Worm (Caenorhabditis elegans) whole organism, L2 larva: ENCODE data around the gene Y66D12A.24.
A peak's percentile ranks its signal among the peaks of the same experiment; 100 is the strongest.

Experiments
- C34F6.9 ChIP-seq: fragments of 150-350 bp; optimal IDR thresholded peaks from 2 replicates; lab custom pipeline; 2014; ENCODE audit warnings: missing biosample characterization, missing genetic modification characterization
- F13H6.1 ChIP-seq: sonication (generic microtip); optimal IDR thresholded peaks from 2 replicates; lab custom pipeline; 2016; ENCODE audit warnings: missing genetic modification characterization, missing compliant biosample characterization
- R02D3.7 ChIP-seq: fragments of 150-350 bp; optimal IDR thresholded peaks from 2 replicates; lab custom pipeline; 2014; ENCODE audit warnings: missing biosample characterization, missing genetic modification characterization
- Y55F3AM.14 ChIP-seq: fragments of 200-800 bp; sonication (Bioruptor generic); optimal IDR thresholded peaks from 2 replicates; lab custom pipeline; 2018; ENCODE audit warnings: mild to moderate bottlenecking, missing genetic modification characterization, missing compliant biosample characterization
- ZK546.5 ChIP-seq: sonication (generic microtip); optimal IDR thresholded peaks from 2 replicates; lab custom pipeline; 2017; ENCODE audit warnings: missing biosample characterization, missing genetic modification characterization
- alr-1 ChIP-seq: fragments of 150-350 bp; optimal IDR thresholded peaks from 2 replicates; lab custom pipeline; 2014; ENCODE audit warnings: missing biosample characterization, missing genetic modification characterization
- ama-1 ChIP-seq: fragments of 150-350 bp; optimal IDR thresholded peaks from 2 replicates; lab custom pipeline; 2018; ENCODE audit warnings: inconsistent platforms
- blmp-1 ChIP-seq: sonication (generic microtip); optimal IDR thresholded peaks from 2 replicates; lab custom pipeline; 2017; ENCODE audit warnings: missing genetic modification characterization, mild to moderate bottlenecking, missing compliant biosample characterization, antibody characterized with exemption, moderate library complexity; ENCODE audit not compliant: insufficient read depth
- crh-2 ChIP-seq: sonication (generic microtip); optimal IDR thresholded peaks from 2 replicates; lab custom pipeline; 2017; ENCODE audit warnings: missing biosample characterization, missing genetic modification characterization
- egl-27 ChIP-seq: sonication (generic microtip); optimal IDR thresholded peaks from 3 replicates; lab custom pipeline; 2017; ENCODE audit warnings: missing biosample characterization, missing genetic modification reagents, missing genetic modification characterization
- elt-1 ChIP-seq: fragments of 150-350 bp; optimal IDR thresholded peaks from 2 replicates; lab custom pipeline; 2014; ENCODE audit warnings: missing biosample characterization, missing genetic modification characterization
- gmeb-1 ChIP-seq: fragments of 150-350 bp; optimal IDR thresholded peaks from 2 replicates; lab custom pipeline; 2014; ENCODE audit warnings: missing biosample characterization, missing genetic modification characterization
- lin-11 ChIP-seq: fragments of 150-350 bp; sonication (generic microtip); optimal IDR thresholded peaks from 2 replicates; lab custom pipeline; 2014; ENCODE audit warnings: missing biosample characterization, missing genetic modification characterization, inconsistent platforms, mixed read lengths
- lin-13 ChIP-seq: fragments of 150-350 bp; optimal IDR thresholded peaks from 2 replicates; lab custom pipeline; 2014; ENCODE audit warnings: missing biosample characterization, missing genetic modification reagents, missing genetic modification characterization
- lsy-2 ChIP-seq, 2 experiments: fragments of 150-350 bp in 1 of 2; sonication (generic microtip) in 1 of 2; optimal IDR thresholded peaks; 2 replicates each; lab custom pipeline; 2014 to 2017; ENCODE audit warnings: missing biosample characterization in 2 of 2, missing genetic modification characterization in 2 of 2
- mbf-1 ChIP-seq: sonication (generic microtip); optimal IDR thresholded peaks from 2 replicates; lab custom pipeline; 2017; ENCODE audit warnings: missing biosample characterization, missing genetic modification characterization
- mdl-1 ChIP-seq, 2 experiments: fragments of 150-350 bp in 1 of 2; sonication (generic microtip) in 1 of 2; optimal IDR thresholded peaks; 2 replicates each; lab custom pipeline; 2017; ENCODE audit warnings: missing biosample characterization in 2 of 2, missing genetic modification characterization in 2 of 2
- nhr-10 ChIP-seq: sonication (generic microtip); optimal IDR thresholded peaks from 2 replicates; lab custom pipeline; 2017; ENCODE audit warnings: missing biosample characterization, missing genetic modification characterization
- nhr-11 ChIP-seq: fragments of 150-350 bp; optimal IDR thresholded peaks from 2 replicates; lab custom pipeline; 2014; ENCODE audit warnings: missing biosample characterization, missing genetic modification characterization
- nhr-12 ChIP-seq: fragments of 150-350 bp; optimal IDR thresholded peaks from 2 replicates; lab custom pipeline; 2014; ENCODE audit warnings: missing biosample characterization, missing genetic modification characterization
- nhr-129 ChIP-seq: fragments of 150-350 bp; optimal IDR thresholded peaks from 2 replicates; lab custom pipeline; 2014; ENCODE audit warnings: missing biosample characterization, missing genetic modification characterization
- nhr-21 ChIP-seq: fragments of 150-350 bp; optimal IDR thresholded peaks from 2 replicates; lab custom pipeline; 2014; ENCODE audit warnings: missing biosample characterization, missing genetic modification characterization
- nhr-6 ChIP-seq: fragments of 150-350 bp; optimal IDR thresholded peaks from 2 replicates; lab custom pipeline; 2014; ENCODE audit warnings: missing biosample characterization, missing genetic modification characterization
- nhr-77 ChIP-seq: fragments of 150-350 bp; optimal IDR thresholded peaks from 2 replicates; lab custom pipeline; 2014; ENCODE audit warnings: missing biosample characterization, missing genetic modification characterization
- peb-1 ChIP-seq: fragments of 150-350 bp; optimal IDR thresholded peaks from 2 replicates; lab custom pipeline; 2014; ENCODE audit warnings: missing biosample characterization, missing genetic modification characterization
- sem-4 ChIP-seq: fragments of 150-350 bp; optimal IDR thresholded peaks from 2 replicates; lab custom pipeline; 2014; ENCODE audit warnings: missing biosample characterization, missing genetic modification reagents, missing genetic modification characterization
- skn-1 ChIP-seq: sonication (generic microtip); optimal IDR thresholded peaks from 2 replicates; lab custom pipeline; 2017; ENCODE audit warnings: missing biosample characterization, missing genetic modification characterization
- sma-3 ChIP-seq: sonication (generic microtip); optimal IDR thresholded peaks from 2 replicates; lab custom pipeline; 2016; ENCODE audit warnings: missing genetic modification reagents, missing genetic modification characterization, missing compliant biosample characterization
- snpc-4 ChIP-seq: fragments of 150-350 bp; optimal IDR thresholded peaks from 2 replicates; lab custom pipeline; 2014; ENCODE audit warnings: missing biosample characterization, missing genetic modification characterization
- unc-39 ChIP-seq: fragments of 150-350 bp; optimal IDR thresholded peaks from 2 replicates; lab custom pipeline; 2014; ENCODE audit warnings: missing biosample characterization, missing genetic modification characterization
- unc-55 ChIP-seq: fragments of 150-350 bp; sonication (generic microtip); optimal IDR thresholded peaks from 3 replicates; lab custom pipeline; 2014; ENCODE audit warnings: missing biosample characterization, missing genetic modification reagents, missing genetic modification characterization
- unc-62 ChIP-seq: fragments of 150-350 bp; optimal IDR thresholded peaks from 2 replicates; lab custom pipeline; 2014; ENCODE audit warnings: missing biosample characterization, missing genetic modification reagents, missing genetic modification characterization
- zag-1 ChIP-seq: fragments of 150-350 bp; optimal IDR thresholded peaks from 2 replicates; lab custom pipeline; 2014; ENCODE audit warnings: missing biosample characterization, missing genetic modification characterization
- ztf-1 ChIP-seq: fragments of 200-800 bp; sonication (Bioruptor generic); conservative IDR thresholded peaks from 2 replicates; pipeline ENCODE4 v1.3.6; 2022; ENCODE audit warnings: missing genetic modification characterization, missing compliant biosample characterization
- ztf-4 ChIP-seq: fragments of 150-350 bp; optimal IDR thresholded peaks from 2 replicates; lab custom pipeline; 2014; ENCODE audit warnings: missing biosample characterization, missing genetic modification characterization

Y66D12A.24 gene

ce11 chrIII:11490221-11490620 is 6.4 kb upstream of the Y66D12A.24 start:
- TF ChIP-seq sma-3 (GFP tag; lab: Kevin White, UChicago), result no peak
- TF ChIP-seq elt-1 (tag; lab: Kevin White, UChicago), result no peak

ce11 chrIII:11492489-11492888 is 4.2 kb upstream of the Y66D12A.24 start:
- TF ChIP-seq skn-1 (tag; lab: Kevin White, UChicago) (no peak), ama-1 (lab: Kevin White, UChicago) (no peak), egl-27 (tag; lab: Kevin White, UChicago) (no peak), peb-1 (no peak), crh-2 (tag; lab: Kevin White, UChicago) (no peak), ztf-1 (GFP tag; lab: Robert Waterston, UW) (no peak), unc-62 (GFP tag; lab: Kevin White, UChicago) (no peak), elt-1 (tag; lab: Kevin White, UChicago) (no peak), nhr-129 (tag; lab: Kevin White, UChicago) (no peak), snpc-4 (tag; lab: Kevin White, UChicago) (no peak), mbf-1 (tag; lab: Kevin White, UChicago) (no peak), alr-1 (no peak), sem-4 (tag; lab: Kevin White, UChicago) (no peak), lin-13 (GFP tag; lab: Kevin White, UChicago) (no peak), mdl-1 (tag; optimal IDR thresholded peaks at IDR 0.05; lab: Kevin White, UChicago) (no peak), F13H6.1 (no peak), Y55F3AM.14 (GFP tag; lab: Kevin White, UChicago) (no peak), nhr-11 (tag; lab: Kevin White, UChicago) (no peak), zag-1 (tag; lab: Kevin White, UChicago) (no peak)

DNA sequence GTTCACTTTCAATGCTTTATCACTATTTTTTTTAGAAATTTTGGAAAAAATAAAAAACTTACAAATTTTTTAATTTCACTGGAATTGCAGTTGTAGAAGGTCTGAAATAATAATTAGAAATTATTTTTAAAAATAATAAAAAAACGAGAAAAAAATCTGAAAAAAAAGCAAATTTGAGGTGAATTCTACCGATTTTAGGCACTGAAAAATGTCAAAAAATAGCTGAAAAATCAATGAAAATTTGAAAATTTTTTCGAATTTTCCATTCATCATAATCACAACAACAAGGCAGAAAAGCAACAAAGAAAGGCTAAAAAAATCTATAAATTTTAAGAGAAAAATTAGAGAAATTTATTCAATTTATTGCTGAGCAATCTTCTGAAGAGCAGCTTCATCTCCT is 4.0 kb downstream of the Y66D12A.24 start, which contains the start of gene nars-2:
nars-2 (minus strand) TSS at position 101 of the 400 bp plus-strand sequence.
- no peak for TF ChIP-seq crh-2 (tag; lab: Kevin White, UChicago)
- no peak for TF ChIP-seq gmeb-1 (tag; lab: Kevin White, UChicago)
- TF ChIP-seq egl-27 (tag; lab: Kevin White, UChicago), result no peak
- no peak for TF ChIP-seq snpc-4 (tag; lab: Kevin White, UChicago)
- no peak for TF ChIP-seq ZK546.5

DNA sequence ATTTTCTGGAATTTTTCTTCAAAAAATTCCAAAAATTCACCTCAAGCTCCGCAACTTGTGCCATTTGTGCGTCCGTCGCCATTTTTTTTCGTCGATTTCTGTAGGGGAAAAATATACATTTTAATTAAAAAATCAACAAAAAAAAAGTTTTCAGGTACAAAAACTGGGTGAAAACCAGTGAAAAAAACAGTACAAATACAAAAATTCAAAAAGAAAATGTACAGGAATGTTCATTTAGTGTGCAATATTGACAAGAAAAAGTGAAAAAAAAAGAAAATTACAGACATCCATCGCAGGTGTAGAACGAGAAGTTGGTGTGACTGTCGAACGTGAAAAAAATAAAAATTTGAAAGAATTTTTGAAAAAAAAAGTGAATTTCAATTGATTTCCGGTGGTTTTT is 6.1 kb downstream of the Y66D12A.24 start, which contains the start of gene tin-10:
tin-10 (minus strand) TSS at position 101 of the 400 bp plus-strand sequence.
- TF ChIP-seq unc-39 (tag; lab: Kevin White, UChicago) (no peak), nhr-6 (no peak), sem-4 (tag; lab: Kevin White, UChicago) (no peak), nhr-11 (tag; lab: Kevin White, UChicago) (no peak)

DNA sequence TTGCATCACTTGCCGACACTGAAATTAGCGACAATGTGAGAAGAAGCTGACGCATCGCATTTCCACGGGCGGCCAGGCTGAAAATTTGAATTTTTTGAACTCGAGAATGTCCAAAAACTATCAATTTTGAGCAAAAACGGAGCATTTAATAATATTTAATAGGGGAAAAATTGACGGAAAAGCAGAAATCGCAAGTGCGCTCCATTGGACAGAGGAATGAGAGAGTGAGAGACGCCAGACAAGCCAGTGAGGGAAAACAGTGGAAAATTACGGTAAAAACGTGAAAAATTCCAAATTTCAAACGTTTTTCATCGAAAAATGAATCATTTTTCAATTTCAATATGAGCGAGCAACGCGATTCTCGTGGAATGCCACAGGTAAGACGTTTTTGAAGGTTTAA is 8.5 kb downstream of the Y66D12A.24 start, which contains the start of the genes Y66D12A.21 and spe-6:
Y66D12A.21 (minus strand) TSS at position 90 of the 400 bp plus-strand sequence.
spe-6 (plus strand) TSS at position 276 of the 400 bp plus-strand sequence.
- TF ChIP-seq ztf-4 (tag; lab: Kevin White, UChicago), result no peak
- peak; percentile 22 for TF ChIP-seq C34F6.9 (tag; lab: Kevin White, UChicago)
- TF ChIP-seq lsy-2 (tag; optimal IDR thresholded peaks at IDR 0.05; lab: Kevin White, UChicago), result peak in 1 of 2 experiments; percentile 42
- TF ChIP-seq lin-11 (tag; lab: Kevin White, UChicago), result no peak
- TF ChIP-seq unc-55 (GFP tag; lab: Kevin White, UChicago), result peak; percentile 52
- TF ChIP-seq nhr-129 (tag; lab: Kevin White, UChicago), result peak; percentile 8
- TF ChIP-seq peb-1, result no peak

DNA sequence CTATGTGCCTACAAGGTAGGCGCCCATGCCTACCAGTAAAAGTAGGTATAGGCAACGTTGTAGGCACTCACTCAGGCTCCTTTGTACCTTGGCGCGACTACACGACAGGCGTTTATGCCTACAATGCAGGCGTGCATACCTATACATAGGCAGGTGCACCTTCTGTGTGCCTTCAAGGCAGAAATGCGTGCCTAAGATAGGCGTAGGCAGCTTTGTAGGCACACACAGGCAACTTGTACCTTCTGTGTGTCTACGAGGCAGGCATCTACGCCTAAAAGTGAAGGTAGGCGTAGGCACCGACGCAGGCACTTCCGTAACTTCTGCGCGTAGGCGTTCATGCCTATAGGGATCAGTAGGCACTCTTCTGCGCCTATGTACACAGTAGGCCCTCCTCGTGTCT is 9.0 kb downstream of the Y66D12A.24 start:
- TF ChIP-seq nhr-77 (no peak), ztf-1 (GFP tag; lab: Robert Waterston, UW) (no peak), unc-55 (GFP tag; lab: Kevin White, UChicago) (no peak), nhr-12 (tag; lab: Kevin White, UChicago) (no peak), blmp-1 (tag; lab: Kevin White, UChicago) (no peak), nhr-10 (tag; lab: Kevin White, UChicago) (no peak), unc-62 (GFP tag; lab: Kevin White, UChicago) (no peak), R02D3.7 (no peak), nhr-21 (no peak)
